Fruit fly (Drosophila melanogaster) whole organism, prepupa: ENCODE results near the gene kibra.

Experiments
- Blimp-1 ChIP-seq: fragments of 200-800 bp; sonication (Bioruptor generic); optimal IDR thresholded peaks from 3 replicates; lab custom pipeline; 2017; ENCODE audit warnings: missing biosample characterization, missing genetic modification characterization, mild to moderate bottlenecking, moderate library complexity, missing genetic modification reagents
- CG10631 ChIP-seq: fragments of 200-800 bp; sonication (Bioruptor generic); optimal IDR thresholded peaks from 2 replicates; lab custom pipeline; 2016; ENCODE audit warnings: missing biosample characterization, missing genetic modification characterization
- CG10669 ChIP-seq: fragments of 200-800 bp; sonication (Bioruptor generic); optimal IDR thresholded peaks from 3 replicates; lab custom pipeline; 2018; ENCODE audit warnings: missing biosample characterization, mild to moderate bottlenecking, missing genetic modification characterization, moderate library complexity
- CG11294 ChIP-seq: fragments of 200-800 bp; sonication (Bioruptor generic); IDR thresholded peaks from 2 replicates; pipeline ENCODE4 v1.3.6; 2022; ENCODE audit warnings: missing biosample characterization, missing genetic modification characterization
- CG15336 ChIP-seq: fragments of 200-800 bp; sonication (Bioruptor generic); IDR thresholded peaks from 2 replicates; pipeline ENCODE4 v1.3.6; 2022; ENCODE audit warnings: missing biosample characterization, missing genetic modification characterization
- CG16779 ChIP-seq: fragments of 200-800 bp; sonication (Bioruptor generic); optimal IDR thresholded peaks from 3 replicates; lab custom pipeline; 2017; ENCODE audit warnings: missing biosample characterization, mild to moderate bottlenecking, missing genetic modification characterization
- CG31627 ChIP-seq: fragments of 200-800 bp; sonication (Bioruptor generic); optimal IDR thresholded peaks from 3 replicates; lab custom pipeline; 2016; ENCODE audit warnings: missing biosample characterization, missing genetic modification characterization
- CG34406 ChIP-seq: fragments of 200-800 bp; sonication (Bioruptor generic); optimal IDR thresholded peaks from 3 replicates; lab custom pipeline; 2016; ENCODE audit warnings: missing biosample characterization, missing genetic modification characterization
- CG3919 ChIP-seq: fragments of 200-800 bp; sonication (Bioruptor generic); optimal IDR thresholded peaks from 3 replicates; lab custom pipeline; 2016; ENCODE audit warnings: missing biosample characterization, missing genetic modification characterization
- CG6276 ChIP-seq: fragments of 200-800 bp; sonication (Bioruptor generic); optimal IDR thresholded peaks from 2 replicates; lab custom pipeline; 2017; ENCODE audit warnings: missing biosample characterization, mild to moderate bottlenecking, missing genetic modification characterization
- CG6808 ChIP-seq: fragments of 200-800 bp; sonication (Bioruptor generic); optimal IDR thresholded peaks from 3 replicates; lab custom pipeline; 2017; ENCODE audit warnings: missing biosample characterization, missing genetic modification characterization, mild to moderate bottlenecking, moderate library complexity, missing genetic modification reagents
- CG6854 ChIP-seq: fragments of 200-800 bp; sonication (Bioruptor generic); optimal IDR thresholded peaks from 2 replicates; lab custom pipeline; 2017; ENCODE audit warnings: missing biosample characterization, mild to moderate bottlenecking, missing genetic modification characterization
- CG7368 ChIP-seq: fragments of 200-800 bp; sonication (Bioruptor generic); optimal IDR thresholded peaks from 3 replicates; lab custom pipeline; 2016; ENCODE audit warnings: missing biosample characterization, missing genetic modification characterization
- CG8119 ChIP-seq: fragments of 200-800 bp; sonication (Bioruptor generic); IDR thresholded peaks from 3 replicates; pipeline ENCODE4 v1.3.6; 2022; ENCODE audit warnings: missing biosample characterization, missing genetic modification characterization
- CG8632 ChIP-seq: fragments of 200-800 bp; sonication (Bioruptor generic); optimal IDR thresholded peaks from 3 replicates; lab custom pipeline; 2016; ENCODE audit warnings: missing biosample characterization, missing genetic modification characterization
- Eip75B ChIP-seq: fragments of 200-800 bp; sonication (Bioruptor generic); optimal IDR thresholded peaks from 3 replicates; lab custom pipeline; 2016; ENCODE audit warnings: missing biosample characterization, missing genetic modification characterization
- Eip78C ChIP-seq: fragments of 200-800 bp; sonication (Bioruptor generic); peaks from one replicate; lab custom pipeline; 2016; ENCODE audit warnings: missing biosample characterization, missing genetic modification characterization
- Eip93F ChIP-seq: fragments of 200-800 bp; sonication (Bioruptor generic); optimal IDR thresholded peaks from 2 replicates; lab custom pipeline; 2016; ENCODE audit warnings: missing biosample characterization, mild to moderate bottlenecking, missing genetic modification characterization
- Ets21C ChIP-seq: fragments of 200-800 bp; sonication (Bioruptor generic); optimal IDR thresholded peaks from 3 replicates; lab custom pipeline; 2016; ENCODE audit warnings: missing biosample characterization, missing genetic modification characterization
- Ets96B ChIP-seq: fragments of 200-800 bp; optimal IDR thresholded peaks from 2 replicates; lab custom pipeline; 2019; ENCODE audit warnings: missing biosample characterization, mild to moderate bottlenecking, missing genetic modification characterization, moderate library complexity
- Gug ChIP-seq: fragments of 200-800 bp; sonication (Bioruptor generic); IDR thresholded peaks from 2 replicates; pipeline ENCODE4 v1.3.6; 2022; ENCODE audit warnings: missing biosample characterization, missing genetic modification characterization
- Hr4 ChIP-seq: fragments of 200-800 bp; sonication (Bioruptor generic); optimal IDR thresholded peaks from 3 replicates; lab custom pipeline; 2016; ENCODE audit warnings: missing biosample characterization, missing genetic modification characterization
- Met ChIP-seq: fragments of 200-800 bp; sonication (Bioruptor generic); optimal IDR thresholded peaks from 3 replicates; lab custom pipeline; 2016; ENCODE audit warnings: missing biosample characterization, missing genetic modification characterization
- OdsH ChIP-seq: fragments of 200-800 bp; sonication (Bioruptor generic); optimal IDR thresholded peaks from 3 replicates; lab custom pipeline; 2016; ENCODE audit warnings: missing biosample characterization, missing genetic modification characterization
- Smox ChIP-seq: fragments of 200-800 bp; sonication (Bioruptor generic); optimal IDR thresholded peaks from 3 replicates; lab custom pipeline; 2016; ENCODE audit warnings: missing biosample characterization, missing genetic modification characterization
- Sox102F ChIP-seq: fragments of 200-800 bp; sonication (Bioruptor generic); optimal IDR thresholded peaks from 2 replicates; lab custom pipeline; 2016; ENCODE audit warnings: missing biosample characterization, mild to moderate bottlenecking, missing genetic modification characterization
- Sox15 ChIP-seq: fragments of 200-800 bp; sonication (Bioruptor generic); optimal IDR thresholded peaks from 3 replicates; lab custom pipeline; 2016; ENCODE audit warnings: missing biosample characterization, missing genetic modification characterization
- dac ChIP-seq: fragments of 200-800 bp; sonication (Bioruptor generic); optimal IDR thresholded peaks from 2 replicates; lab custom pipeline; 2017; ENCODE audit warnings: missing biosample characterization, mild to moderate bottlenecking, missing genetic modification characterization
- esn ChIP-seq: fragments of 200-800 bp; sonication (Bioruptor generic); optimal IDR thresholded peaks from 2 replicates; lab custom pipeline; 2016; ENCODE audit warnings: missing biosample characterization, mild to moderate bottlenecking, missing genetic modification characterization, moderate library complexity
- fd59A ChIP-seq: fragments of 200-800 bp; sonication (Bioruptor generic); optimal IDR thresholded peaks from 2 replicates; lab custom pipeline; 2017; ENCODE audit warnings: missing biosample characterization, mild to moderate bottlenecking, missing genetic modification characterization, missing genetic modification reagents
- lz ChIP-seq: fragments of 200-800 bp; sonication (Bioruptor generic); optimal IDR thresholded peaks from 3 replicates; lab custom pipeline; 2016; ENCODE audit warnings: missing biosample characterization, missing genetic modification characterization
- net ChIP-seq: fragments of 200-800 bp; sonication (Bioruptor generic); optimal IDR thresholded peaks from 3 replicates; lab custom pipeline; 2016; ENCODE audit warnings: missing biosample characterization, missing genetic modification characterization
- svp ChIP-seq: fragments of 200-800 bp; sonication (Bioruptor generic); peaks from one replicate; lab custom pipeline; 2016; ENCODE audit warnings: missing biosample characterization, missing genetic modification characterization
- vri ChIP-seq: fragments of 200-800 bp; sonication (Bioruptor generic); optimal IDR thresholded peaks from 3 replicates; lab custom pipeline; 2016; ENCODE audit warnings: missing biosample characterization, mild to moderate bottlenecking, missing genetic modification characterization

kibra gene

dm6 chr3R:14714147-14714903 lies 9.7 kb downstream of the kibra start (continued):
- TF ChIP-seq Hr4 = peak; percentile 34
- no peak for TF ChIP-seq Smox (GFP tag; lab: Kevin White, UChicago)
- TF ChIP-seq net (GFP tag; lab: Kevin White, UChicago) = no peak
- peak; percentile 79 for TF ChIP-seq CG34406 (GFP tag; lab: Kevin White, UChicago)
- peak; percentile 21 for TF ChIP-seq esn (GFP tag; lab: Kevin White, UChicago)
- TF ChIP-seq CG8119 (GFP tag; lab: Robert Waterston, UW) = peak; percentile 73
- no peak for TF ChIP-seq Met
- TF ChIP-seq Blimp-1 (GFP tag; lab: Kevin White, UChicago) = peak; percentile 7
- TF ChIP-seq svp (GFP tag; lab: Kevin White, UChicago) = peak; percentile 39
- peak; percentile 87 for TF ChIP-seq CG8632 (GFP tag; lab: Kevin White, UChicago)
- TF ChIP-seq Gug (GFP tag; lab: Robert Waterston, UW) = peak; percentile 34; the same call in 1 of the 2 replicates
- TF ChIP-seq CG16779 (tag; lab: Kevin White, UChicago) = peak; percentile 43
- TF ChIP-seq CG6276 (GFP tag; lab: Kevin White, UChicago) = peak; percentile 73
- TF ChIP-seq CG10631 (GFP tag; lab: Kevin White, UChicago) = peak; percentile 59
- TF ChIP-seq dac = no peak
- no peak; the same call in 1 of the 2 replicates for TF ChIP-seq CG11294 (GFP tag; lab: Robert Waterston, UW)
- peak; percentile 9 for TF ChIP-seq Sox15 (GFP tag; lab: Kevin White, UChicago)
- no peak for TF ChIP-seq Sox102F (GFP tag; lab: Kevin White, UChicago)
- TF ChIP-seq lz (GFP tag; lab: Kevin White, UChicago) = no peak
- no peak for TF ChIP-seq Eip93F (GFP tag; lab: Kevin White, UChicago)
- no peak for TF ChIP-seq CG31627 (GFP tag; lab: Kevin White, UChicago)
- no peak for TF ChIP-seq CG6854
- TF ChIP-seq Ets96B (tag; lab: Kevin White, UChicago) = peak; percentile 80
- TF ChIP-seq CG15336 (GFP tag; lab: Robert Waterston, UW) = peak; percentile 49
- TF ChIP-seq CG10669 (GFP tag; lab: Kevin White, UChicago) = peak; percentile 90

dm6 chr3R:14713776-14714146 lies 10.3 kb downstream of the kibra start:
- TF ChIP-seq vri (GFP tag; lab: Kevin White, UChicago) (no peak), fd59A (GFP tag; lab: Kevin White, UChicago) (no peak), CG3919 (GFP tag; lab: Kevin White, UChicago) (no peak), CG7368 (GFP tag; lab: Kevin White, UChicago) (no peak), Ets21C (GFP tag; lab: Kevin White, UChicago) (no peak), Eip75B (GFP tag; lab: Kevin White, UChicago) (no peak), OdsH (GFP tag; lab: Kevin White, UChicago) (no peak), CG15336 (GFP tag; lab: Robert Waterston, UW) (no peak), CG6276 (GFP tag; lab: Kevin White, UChicago) (no peak)

DNA sequence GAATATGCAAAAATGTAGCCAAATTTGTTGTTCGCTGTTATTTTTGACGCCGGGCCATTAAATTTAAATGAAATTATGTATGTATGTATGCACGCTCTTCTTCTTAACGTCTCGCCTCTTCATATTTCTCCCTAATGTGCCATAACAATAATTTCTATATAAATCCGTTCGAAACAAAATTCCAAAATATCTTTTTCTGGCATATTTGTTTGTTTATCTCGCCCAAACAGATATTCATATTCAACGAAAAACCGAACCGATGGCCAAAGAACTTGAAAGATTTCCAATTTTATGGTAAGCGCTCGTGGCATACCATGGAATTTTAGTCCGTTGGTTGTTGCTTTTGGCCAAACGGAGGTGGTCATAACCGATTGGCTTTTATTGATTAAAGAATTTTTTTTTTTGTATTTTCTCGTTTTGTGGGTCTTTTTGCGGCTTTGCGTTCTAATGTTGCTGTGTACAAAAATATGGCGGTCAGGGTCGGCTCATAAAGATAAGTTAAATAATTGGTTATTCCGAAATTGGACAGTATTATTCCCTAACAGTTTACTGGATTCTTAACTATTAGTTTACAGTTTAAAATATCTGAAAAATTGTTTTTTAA lies 10.8 kb downstream of the kibra start:
- TF ChIP-seq CG6808 (GFP tag; lab: Kevin White, UChicago) = no peak
- TF ChIP-seq Eip78C (GFP tag; lab: Kevin White, UChicago) = peak; percentile 16
- TF ChIP-seq OdsH (GFP tag; lab: Kevin White, UChicago) = no peak
- TF ChIP-seq, all 60 proteins: peak for 1
